Fruit fly (Drosophila melanogaster) whole organism, wandering third instar larva: ENCODE data around the gene CG43347.

Experiments used
- Abd-B ChIP-seq: fragments of >200 bp; optimal IDR thresholded peaks from 2 replicates; lab custom pipeline; 2017; ENCODE audit warnings: missing biosample characterization, missing genetic modification characterization
- CG32264 ChIP-seq: fragments of 200-800 bp; sonication (Bioruptor generic); optimal IDR thresholded peaks from 2 replicates; lab custom pipeline; 2016; ENCODE audit warnings: missing biosample characterization, missing genetic modification characterization
- CG9705 ChIP-seq: fragments of 200-800 bp; sonication (Bioruptor generic); optimal IDR thresholded peaks from 2 replicates; lab custom pipeline; 2018; ENCODE audit warnings: missing biosample characterization, mild to moderate bottlenecking, missing genetic modification characterization
- CrebA ChIP-seq: fragments of 200-800 bp; sonication (Bioruptor generic); optimal IDR thresholded peaks from 2 replicates; lab custom pipeline; 2016; ENCODE audit warnings: missing biosample characterization, mild to moderate bottlenecking, missing genetic modification characterization, borderline replicate concordance
- Dfd ChIP-seq: fragments of >200 bp; optimal IDR thresholded peaks from 2 replicates; lab custom pipeline; 2017; ENCODE audit warnings: missing biosample characterization, missing genetic modification characterization
- Dif ChIP-seq: fragments of 200-275, 200-300 bp; sonication (Bioruptor generic); optimal IDR thresholded peaks from 2 replicates; lab custom pipeline; 2018; ENCODE audit warnings: missing biosample characterization, missing genetic modification characterization; ENCODE audit not compliant: partially characterized antibody
- GATAd ChIP-seq: sonication (Bioruptor generic); optimal IDR thresholded peaks from 2 replicates; lab custom pipeline; 2016; ENCODE audit warnings: missing biosample characterization, missing genetic modification characterization
- HLH106 ChIP-seq: fragments of 200-800 bp; optimal IDR thresholded peaks from 3 replicates; lab custom pipeline; 2019; ENCODE audit warnings: missing biosample characterization, mild to moderate bottlenecking, missing genetic modification characterization, moderate library complexity
- Hnf4 ChIP-seq: fragments of 200-800 bp; sonication (Bioruptor generic); optimal IDR thresholded peaks from 2 replicates; lab custom pipeline; 2016; ENCODE audit warnings: missing biosample characterization, mild to moderate bottlenecking, missing genetic modification characterization
- Hr78 ChIP-seq: fragments of >200 bp; optimal IDR thresholded peaks from 2 replicates; lab custom pipeline; 2017; ENCODE audit warnings: missing biosample characterization, missing genetic modification characterization
- Hr83 ChIP-seq: fragments of 200-300 bp; sonication (Bioruptor generic); optimal IDR thresholded peaks from 2 replicates; lab custom pipeline; 2016; ENCODE audit warnings: missing biosample characterization, mild to moderate bottlenecking, missing genetic modification characterization, moderate library complexity; ENCODE audit not compliant: poor library complexity, severe bottlenecking
- Jra ChIP-seq: sonication (Bioruptor generic); optimal IDR thresholded peaks from 2 replicates; lab custom pipeline; 2016; ENCODE audit warnings: missing biosample characterization, missing genetic modification characterization
- Mio ChIP-seq: sonication (Bioruptor generic); optimal IDR thresholded peaks from 2 replicates; lab custom pipeline; 2016; ENCODE audit warnings: missing biosample characterization, missing genetic modification characterization
- Myc ChIP-seq: fragments of >200 bp; optimal IDR thresholded peaks from 2 replicates; lab custom pipeline; 2017
- N ChIP-seq: fragments of >200 bp; optimal IDR thresholded peaks from 2 replicates; lab custom pipeline; 2018; ENCODE audit warnings: missing biosample characterization, missing external identifiers, missing genetic modification characterization
- OdsH ChIP-seq: fragments of 200-800 bp; sonication (Bioruptor generic); optimal IDR thresholded peaks from 2 replicates; lab custom pipeline; 2016; ENCODE audit warnings: missing biosample characterization, mild to moderate bottlenecking, missing genetic modification characterization
- Rel ChIP-seq, 2 experiments: fragments of 200-800 bp; sonication (Bioruptor generic) in 1 of 2; optimal IDR thresholded peaks; 2 replicates in 1 of 2; 3 replicates in 1 of 2; lab custom pipeline; 2016 to 2019; ENCODE audit warnings: mild to moderate bottlenecking in 2 of 2, missing biosample characterization in 2 of 2, missing genetic modification characterization in 2 of 2, moderate library complexity in 1 of 2
- Sp1 ChIP-seq: fragments of 200-800 bp; sonication (Bioruptor generic); optimal IDR thresholded peaks from 3 replicates; lab custom pipeline; 2019; ENCODE audit warnings: missing biosample characterization, mild to moderate bottlenecking, missing genetic modification characterization, moderate library complexity
- Vsx2 ChIP-seq: fragments of 200-300, 225-300 bp; sonication (Bioruptor generic); optimal IDR thresholded peaks from 2 replicates; lab custom pipeline; 2018; ENCODE audit warnings: missing biosample characterization, missing genetic modification characterization; ENCODE audit not compliant: partially characterized antibody
- br ChIP-seq: fragments of 200-800 bp; sonication (Bioruptor generic); optimal IDR thresholded peaks from 2 replicates; lab custom pipeline; 2016; ENCODE audit warnings: missing biosample characterization, missing genetic modification characterization
- brk ChIP-seq: fragments of 200-800 bp; sonication (Bioruptor generic); optimal IDR thresholded peaks from 2 replicates; lab custom pipeline; 2016; ENCODE audit warnings: missing biosample characterization, mild to moderate bottlenecking, missing genetic modification characterization
- dl ChIP-seq, 2 experiments: fragments of 175-275, 200-275 bp in 1 of 2; fragments of 200-275 bp in 1 of 2; sonication (Bioruptor generic); optimal IDR thresholded peaks; lab custom pipeline; 2018; ENCODE audit warnings: mild to moderate bottlenecking in 2 of 2, missing biosample characterization in 2 of 2, missing genetic modification characterization in 2 of 2, moderate library complexity in 2 of 2; ENCODE audit not compliant: partially characterized antibody in 2 of 2, insufficient read depth in 1 of 2
- dmrt93B ChIP-seq: fragments of 200-800 bp; sonication (Bioruptor generic); optimal IDR thresholded peaks from 2 replicates; lab custom pipeline; 2018; ENCODE audit warnings: missing biosample characterization, mild to moderate bottlenecking, missing genetic modification characterization
- dsf ChIP-seq: sonication (Bioruptor generic); optimal IDR thresholded peaks from 2 replicates; lab custom pipeline; 2016; ENCODE audit warnings: missing biosample characterization, missing genetic modification characterization, borderline replicate concordance
- ey ChIP-seq: fragments of 200-800 bp; sonication (Bioruptor generic); optimal IDR thresholded peaks from 2 replicates; lab custom pipeline; 2016; ENCODE audit warnings: missing biosample characterization, missing genetic modification characterization
- foxo ChIP-seq, 2 experiments: fragments of 200-800 bp; sonication (Bioruptor generic); optimal IDR thresholded peaks; 2 replicates in 1 of 2; 3 replicates in 1 of 2; lab custom pipeline; 2016 to 2017; ENCODE audit warnings: missing biosample characterization in 2 of 2, missing genetic modification characterization in 2 of 2
- fru ChIP-seq: fragments of 200-800 bp; sonication (Bioruptor generic); optimal IDR thresholded peaks from 3 replicates; lab custom pipeline; 2016; ENCODE audit warnings: missing biosample characterization, mild to moderate bottlenecking, missing genetic modification characterization
- h ChIP-seq: fragments of 200-800 bp; sonication (Bioruptor generic); optimal IDR thresholded peaks from 3 replicates; lab custom pipeline; 2016; ENCODE audit warnings: missing biosample characterization, mild to moderate bottlenecking, missing genetic modification characterization
- lola ChIP-seq: fragments of >200 bp; optimal IDR thresholded peaks from 2 replicates; lab custom pipeline; 2017; ENCODE audit warnings: missing biosample characterization, missing genetic modification characterization
- pan ChIP-seq: fragments of >200 bp; optimal IDR thresholded peaks from 2 replicates; lab custom pipeline; 2017
- psq ChIP-seq: fragments of 200-800 bp; sonication (Bioruptor generic); optimal IDR thresholded peaks from 3 replicates; lab custom pipeline; 2017; ENCODE audit warnings: missing biosample characterization, mild to moderate bottlenecking, missing genetic modification characterization, moderate library complexity
- rgr ChIP-seq: fragments of 200-800 bp; sonication (Bioruptor generic); optimal IDR thresholded peaks from 3 replicates; lab custom pipeline; 2016; ENCODE audit warnings: missing biosample characterization, mild to moderate bottlenecking, missing genetic modification characterization
- sage ChIP-seq: fragments of 200-800 bp; sonication (Bioruptor generic); optimal IDR thresholded peaks from 2 replicates; lab custom pipeline; 2016; ENCODE audit warnings: missing biosample characterization, mild to moderate bottlenecking, missing genetic modification characterization
- sv ChIP-seq: fragments of 200-800 bp; sonication (Bioruptor generic); optimal IDR thresholded peaks from 3 replicates; lab custom pipeline; 2016; ENCODE audit warnings: missing biosample characterization, missing genetic modification characterization
- tai ChIP-seq: sonication (Bioruptor generic); optimal IDR thresholded peaks from 2 replicates; lab custom pipeline; 2016; ENCODE audit warnings: missing biosample characterization, missing genetic modification characterization
- usp ChIP-seq: fragments of >200 bp; optimal IDR thresholded peaks from 2 replicates; lab custom pipeline; 2017; ENCODE audit warnings: missing biosample characterization, missing genetic modification characterization
- woc ChIP-seq: sonication (Bioruptor generic); optimal IDR thresholded peaks from 2 replicates; lab custom pipeline; 2016; ENCODE audit warnings: missing biosample characterization, mild to moderate bottlenecking, missing genetic modification characterization

CG43347 gene

DNA sequence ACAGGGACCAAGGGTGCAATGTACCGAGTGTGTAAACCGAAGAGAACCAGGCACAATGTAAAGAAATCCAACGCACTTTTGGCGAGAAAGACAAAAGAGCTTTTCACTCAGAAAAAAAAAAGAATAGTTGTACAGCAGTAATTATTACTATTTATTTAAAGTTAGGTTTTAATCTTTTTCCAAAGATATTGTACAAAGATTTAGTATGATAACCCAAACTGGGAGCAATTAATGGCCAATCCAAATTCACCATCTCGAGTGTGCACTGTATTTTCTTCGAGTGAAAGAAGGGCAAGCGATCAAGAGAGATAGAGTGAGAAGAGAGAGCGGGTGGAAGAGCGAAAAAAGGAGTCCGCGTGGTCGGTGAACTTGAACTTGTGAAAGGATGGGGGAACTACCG is 35.5 kb downstream of the CG43347 start (continued):
- peak; percentile 89 for TF ChIP-seq sage
- TF ChIP-seq Dif = no peak
- no peak for TF ChIP-seq lola (GFP tag; lab: Kevin White, UChicago)
- TF ChIP-seq CrebA (GFP tag; lab: Kevin White, UChicago) = peak; percentile 21
- no peak for TF ChIP-seq Myc (lab: Kevin White, UChicago)
- TF ChIP-seq usp (GFP tag; lab: Kevin White, UChicago) = no peak
- peak; percentile 94 for TF ChIP-seq HLH106 (tag; lab: Kevin White, UChicago)

DNA sequence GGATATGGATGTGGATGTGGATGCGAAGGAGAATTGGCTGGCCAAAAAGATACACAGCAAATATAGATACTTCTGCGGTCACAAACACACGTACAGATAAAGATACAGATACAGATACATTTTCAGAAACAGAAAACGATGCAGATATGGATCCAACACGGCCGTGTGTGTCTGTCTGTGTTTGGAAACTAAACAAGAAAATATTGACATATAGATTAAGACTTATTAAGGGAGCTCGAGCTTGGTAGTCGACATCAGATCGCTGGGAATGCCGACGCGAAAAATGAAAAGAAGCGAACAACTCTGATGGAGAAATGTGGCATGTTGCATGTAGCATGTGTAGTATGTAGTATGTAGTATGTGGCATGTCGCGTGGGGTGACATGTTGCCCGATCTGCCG is 37.9 kb downstream of the CG43347 start:
- TF ChIP-seq lola (GFP tag; lab: Kevin White, UChicago) = no peak
- TF ChIP-seq fru (GFP tag; lab: Kevin White, UChicago) = no peak
- no peak for TF ChIP-seq Dif
- TF ChIP-seq N (GFP tag; lab: Kevin White, UChicago) = no peak
- TF ChIP-seq Sp1 (GFP tag; lab: Kevin White, UChicago) = no peak
- no peak for TF ChIP-seq Vsx2 (GFP tag; lab: Kevin White, UChicago)
- TF ChIP-seq rgr (GFP tag; lab: Kevin White, UChicago) = no peak
- no peak for TF ChIP-seq OdsH (GFP tag; lab: Kevin White, UChicago)
- no peak for TF ChIP-seq Myc (lab: Kevin White, UChicago)
- TF ChIP-seq dsf (GFP tag; lab: Kevin White, UChicago) = no peak
- no peak for TF ChIP-seq dmrt93B
- TF ChIP-seq Abd-B = no peak
- no peak for TF ChIP-seq h (GFP tag; lab: Kevin White, UChicago)
- no peak for TF ChIP-seq foxo (GFP tag; optimal IDR thresholded peaks at IDR 0.05; lab: Kevin White, UChicago)

- peak; percentile 63 for TF ChIP-seq woc (GFP tag; lab: Kevin White, UChicago)
- no peak for TF ChIP-seq lola (GFP tag; lab: Kevin White, UChicago)
- TF ChIP-seq dsf (GFP tag; lab: Kevin White, UChicago) = no peak
- TF ChIP-seq OdsH (GFP tag; lab: Kevin White, UChicago) = no peak
- TF ChIP-seq GATAd = no peak
- TF ChIP-seq HLH106 (tag; lab: Kevin White, UChicago) = peak; percentile 9
- no peak for TF ChIP-seq dl (GFP tag; optimal IDR thresholded peaks at IDR 0.05; lab: Kevin White, UChicago; ENCODE audit: insufficient read depth in 1 of 2, partially characterized antibody in 2 of 2)
- no peak for TF ChIP-seq brk (GFP tag; lab: Kevin White, UChicago)
- no peak for TF ChIP-seq Abd-B
- no peak for TF ChIP-seq N (GFP tag; lab: Kevin White, UChicago)
- no peak for TF ChIP-seq Dif
- TF ChIP-seq Dfd (GFP tag; lab: Kevin White, UChicago) = no peak
- TF ChIP-seq fru (GFP tag; lab: Kevin White, UChicago) = peak; percentile 33
- TF ChIP-seq pan (lab: Kevin White, UChicago) = peak; percentile 50
- TF ChIP-seq Hr83 (GFP tag; lab: Kevin White, UChicago) = no peak
- TF ChIP-seq Mio (GFP tag; lab: Kevin White, UChicago) = no peak
- TF ChIP-seq Jra (GFP tag; lab: Kevin White, UChicago) = no peak
- TF ChIP-seq h (GFP tag; lab: Kevin White, UChicago) = peak; percentile 26
- no peak for TF ChIP-seq Myc (lab: Kevin White, UChicago)
- TF ChIP-seq CG9705 (GFP tag; lab: Kevin White, UChicago) = no peak
- no peak for TF ChIP-seq sv (GFP tag; lab: Kevin White, UChicago)
- TF ChIP-seq Hr78 (GFP tag; lab: Kevin White, UChicago) = no peak
- TF ChIP-seq foxo (GFP tag; optimal IDR thresholded peaks at IDR 0.05; lab: Kevin White, UChicago) = no peak
- no peak for TF ChIP-seq Hnf4
- TF ChIP-seq ey (GFP tag; lab: Kevin White, UChicago) = peak; percentile 6
- peak; percentile 27 for TF ChIP-seq psq (GFP tag; lab: Kevin White, UChicago)
- no peak for TF ChIP-seq Rel (GFP tag; optimal IDR thresholded peaks at IDR 0.05; lab: Kevin White, UChicago)
- TF ChIP-seq Rel (tag; optimal IDR thresholded peaks at IDR 0.05; lab: Kevin White, UChicago) = no peak
- no peak for TF ChIP-seq tai (GFP tag; lab: Kevin White, UChicago)
- no peak for TF ChIP-seq CG32264 (GFP tag; lab: Kevin White, UChicago)
- TF ChIP-seq CrebA (GFP tag; lab: Kevin White, UChicago) = no peak
- TF ChIP-seq br = peak; percentile 3
Observed at dm6 chrX:10581476-10581875, 38.5 kb downstream of the CG43347 start.
